Worm (Caenorhabditis elegans) whole organism, L1 larva: Measurements from ENCODE around the gene ung-1.
A peak's percentile ranks its signal among the peaks of the same experiment; 100 is the strongest.

ENCODE experiments used
- aly-2 ChIP-seq: fragments of 150-350 bp; optimal IDR thresholded peaks from 2 replicates; lab custom pipeline; 2014; ENCODE audit warnings: missing biosample characterization, missing genetic modification characterization
- blmp-1 ChIP-seq: fragments of 150-350 bp; optimal IDR thresholded peaks from 2 replicates; lab custom pipeline; 2014; ENCODE audit warnings: missing biosample characterization, missing genetic modification characterization
- dpl-1 ChIP-seq, 3 experiments: fragments of 150-350 bp in 2 of 3; sonication (generic microtip) in 1 of 3; optimal IDR thresholded peaks; 2 replicates each; lab custom pipeline; 2014 to 2017; ENCODE audit warnings: missing biosample characterization in 3 of 3, missing genetic modification characterization in 3 of 3, missing genetic modification reagents in 3 of 3
- grh-1 ChIP-seq: fragments of 200-800 bp; sonication (Bioruptor generic); IDR thresholded peaks from 2 replicates; pipeline ENCODE4 v1.3.6; 2022; ENCODE audit warnings: missing genetic modification reagents, missing genetic modification characterization, missing compliant biosample characterization
- lin-39 ChIP-seq: fragments of 150-350 bp; optimal IDR thresholded peaks from 2 replicates; lab custom pipeline; 2014; ENCODE audit warnings: missing biosample characterization, missing genetic modification reagents, missing genetic modification characterization
- mab-9 ChIP-seq: fragments of 200-800 bp; sonication (Bioruptor generic); IDR thresholded peaks from 2 replicates; pipeline ENCODE4 v1.3.6; 2022; ENCODE audit warnings: missing genetic modification reagents, missing genetic modification characterization, missing compliant biosample characterization
- nhr-11 ChIP-seq: fragments of 150-350 bp; optimal IDR thresholded peaks from 2 replicates; lab custom pipeline; 2014; ENCODE audit warnings: missing biosample characterization, missing genetic modification characterization
- nhr-237 ChIP-seq: fragments of 150-350 bp; optimal IDR thresholded peaks from 2 replicates; lab custom pipeline; 2014; ENCODE audit warnings: missing biosample characterization, missing genetic modification characterization
- nhr-84 ChIP-seq: sonication (generic microtip); optimal IDR thresholded peaks from 2 replicates; lab custom pipeline; 2017; ENCODE audit warnings: missing biosample characterization, missing genetic modification characterization
- unc-62 ChIP-seq: fragments of 150-350 bp; optimal IDR thresholded peaks from 2 replicates; lab custom pipeline; 2014; ENCODE audit warnings: missing biosample characterization, missing genetic modification reagents, missing genetic modification characterization
- zag-1 ChIP-seq: fragments of 150-350 bp; optimal IDR thresholded peaks from 2 replicates; lab custom pipeline; 2014; ENCODE audit warnings: missing biosample characterization, missing genetic modification characterization
- zip-4 ChIP-seq: fragments of 200-800 bp; sonication (Bioruptor generic); optimal IDR thresholded peaks from 2 replicates; lab custom pipeline; 2018; ENCODE audit warnings: mild to moderate bottlenecking, missing genetic modification characterization, moderate library complexity, missing compliant biosample characterization

- TF ChIP-seq lin-39 (tag; lab: Kevin White, UChicago) (no peak), nhr-84 (tag; lab: Kevin White, UChicago) (no peak), nhr-237 (no peak), mab-9 (GFP tag; lab: Robert Waterston, UW) (no peak), nhr-11 (no peak), zip-4 (no peak), dpl-1 (GFP tag; optimal IDR thresholded peaks at IDR 0.05; lab: Kevin White, UChicago) (peak in 1 of 3 experiments; percentile 14), grh-1 (peak; percentile 58), unc-62 (no peak), blmp-1 (tag; lab: Kevin White, UChicago) (peak; percentile 69), aly-2 (tag; lab: Kevin White, UChicago) (no peak), zag-1 (tag; lab: Kevin White, UChicago) (no peak)
These were observed 46.2 kb upstream of the ung-1 start, which contains the start of gene brp-1 for ce11 chrIII:12020074-12020602.
